Worm (Caenorhabditis elegans): Measurements from ENCODE around the gene henn-1.

- TF ChIP-seq him-1 (tag; optimal IDR thresholded peaks at IDR 0.05): no peak
- TF ChIP-seq dao-5 (tag; optimal IDR thresholded peaks at IDR 0.05): no peak
Observed at ce11 chrIII:8220081-8220480, 12.4 kb upstream of the henn-1 start.
